Fruit fly (Drosophila melanogaster) whole organism: ENCODE results near the gene CG14957.

Experiments used
- CG8478 ChIP-seq: fragments of >200 bp; optimal IDR thresholded peaks from 2 replicates; lab custom pipeline; 2018; ENCODE audit warnings: inconsistent platforms
- Dll ChIP-seq: fragments of >200 bp; optimal IDR thresholded peaks from 2 replicates; lab custom pipeline; 2017
- EcR ChIP-seq, 2 experiments: fragments of >200 bp; optimal IDR thresholded peaks; 2 replicates each; lab custom pipeline; 2017; ENCODE audit warnings: missing biosample characterization in 2 of 2, missing genetic modification characterization in 2 of 2, missing genetic modification reagents in 2 of 2
- pan ChIP-seq: fragments of >200 bp; optimal IDR thresholded peaks from 2 replicates; lab custom pipeline; 2017
- psq ChIP-seq: fragments of >200 bp; optimal IDR thresholded peaks from 2 replicates; lab custom pipeline; 2017
- usp ChIP-seq: fragments of >200 bp; optimal IDR thresholded peaks from 2 replicates; lab custom pipeline; 2017; ENCODE audit warnings: missing biosample characterization, missing genetic modification characterization, mixed read lengths

The CG14957 gene

DNA sequence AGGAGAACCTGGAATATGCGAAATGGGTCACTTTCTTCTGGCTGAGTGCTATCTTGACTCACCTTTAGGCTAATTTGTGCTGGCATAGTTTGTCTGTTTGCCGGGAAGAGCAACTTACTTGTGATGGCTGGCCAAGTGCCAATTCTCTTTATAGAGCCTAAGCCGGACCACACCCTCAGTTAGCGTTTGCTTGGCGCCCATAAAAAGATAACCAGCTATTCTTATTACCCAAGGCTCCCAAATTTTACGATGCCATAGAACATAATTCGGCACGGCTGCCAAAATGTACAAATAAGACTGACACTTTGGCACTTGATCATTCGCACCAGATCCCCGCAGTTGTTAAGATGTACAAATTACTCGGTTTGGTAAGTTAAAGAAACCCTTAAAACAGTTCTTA lies 2.3 kb downstream of the CG14957 start, which contains the start of the genes CG42525 and CG14958:
Gene CG42525, minus strand, starts transcription at position 101 of the 400 bp plus-strand sequence.
Gene CG14958, plus strand, starts transcription at position 332 of the 400 bp plus-strand sequence.
- TF ChIP-seq EcR (GFP tag; optimal IDR thresholded peaks at IDR 0.05; lab: Kevin White, UChicago) (no peak), psq (no peak), Dll (no peak), pan (lab: Kevin White, UChicago) (no peak), CG8478 (lab: Kevin White, UChicago) (no peak), usp (GFP tag; lab: Kevin White, UChicago) (no peak)

DNA sequence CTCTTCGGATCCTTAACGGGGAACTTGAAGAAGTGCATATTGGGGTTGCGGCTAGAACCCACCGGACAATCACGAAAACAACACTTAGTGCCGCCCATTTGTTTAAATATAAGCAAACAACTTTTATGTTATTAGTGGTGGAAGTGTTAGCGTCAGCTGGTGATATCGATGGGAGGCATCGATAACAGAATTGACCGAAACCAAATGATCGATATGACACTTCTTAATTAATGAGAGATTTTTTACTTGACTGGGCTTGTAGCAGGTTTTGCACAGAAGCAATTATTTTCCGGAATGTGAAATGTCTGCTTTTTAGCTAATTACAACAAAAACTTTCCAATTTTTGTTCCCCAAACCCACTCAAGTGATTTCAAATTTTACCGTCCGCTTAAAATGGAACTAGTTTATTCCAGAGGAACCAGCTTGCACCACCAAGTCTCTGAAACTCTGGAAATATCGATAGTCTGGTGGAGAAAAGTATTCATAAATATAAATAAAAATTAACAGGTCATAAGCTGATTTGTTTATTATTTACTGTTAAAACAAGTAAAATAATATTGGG lies 5.1 kb downstream of the CG14957 start, which contains the start of gene CG14965:
Gene CG14965, minus strand, starts transcription at position 159 of the 562 bp plus-strand sequence.
- TF ChIP-seq psq (no peak), pan (lab: Kevin White, UChicago) (no peak), Dll (no peak), usp (GFP tag; lab: Kevin White, UChicago) (no peak)

DNA sequence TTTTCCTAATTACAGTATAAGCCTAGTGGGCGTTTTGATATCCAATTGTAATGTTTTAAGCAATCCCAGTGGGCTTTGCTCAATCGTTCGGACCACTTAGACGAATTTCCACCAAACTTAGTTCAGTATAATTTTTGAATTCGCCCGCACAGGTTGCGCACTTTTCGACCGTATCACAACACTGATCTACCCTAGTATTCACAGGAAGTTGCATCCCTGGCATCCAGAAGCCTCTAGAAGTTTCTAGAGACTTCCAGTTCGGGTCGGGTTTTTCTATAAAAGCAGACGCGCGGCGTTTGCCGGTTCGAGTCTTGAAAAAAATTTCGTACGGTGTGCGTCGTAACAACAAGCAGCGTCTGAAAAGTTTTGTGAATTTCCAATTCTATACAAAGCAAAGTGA lies 5.5 kb downstream of the CG14957 start, which contains the start of gene Hsp83:
Gene Hsp83, plus strand, starts transcription at position 58 of the 400 bp plus-strand sequence.
- no peak for TF ChIP-seq EcR (GFP tag; optimal IDR thresholded peaks at IDR 0.05; lab: Kevin White, UChicago)
- no peak for TF ChIP-seq usp (GFP tag; lab: Kevin White, UChicago)
- TF ChIP-seq CG8478 (lab: Kevin White, UChicago) = no peak
- no peak for TF ChIP-seq pan (lab: Kevin White, UChicago)
- TF ChIP-seq Dll = no peak
- no peak for TF ChIP-seq psq

DNA sequence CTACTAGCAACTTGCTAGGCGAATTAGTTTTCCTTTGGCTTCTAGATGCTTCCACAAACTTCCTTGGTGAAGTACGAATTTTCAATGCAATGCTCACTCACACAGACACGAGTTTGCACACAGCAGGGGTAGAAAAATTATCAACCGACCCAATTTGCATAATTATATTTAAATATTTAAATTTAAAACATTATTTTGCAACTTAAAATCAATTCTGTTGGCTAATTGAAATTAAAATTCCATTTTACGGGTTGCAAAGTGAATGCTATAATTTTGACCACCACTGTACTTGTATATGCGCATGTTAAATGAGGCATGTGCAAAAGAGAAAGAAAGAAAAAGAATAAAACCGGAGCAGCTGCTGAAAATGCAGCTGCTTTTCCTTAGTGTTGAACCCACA lies 6.7 kb downstream of the CG14957 start:
- TF ChIP-seq EcR (GFP tag; optimal IDR thresholded peaks at IDR 0.05; lab: Kevin White, UChicago) (no peak), usp (GFP tag; lab: Kevin White, UChicago) (no peak), CG8478 (lab: Kevin White, UChicago) (no peak), psq (no peak), pan (lab: Kevin White, UChicago) (no peak), Dll (no peak)

DNA sequence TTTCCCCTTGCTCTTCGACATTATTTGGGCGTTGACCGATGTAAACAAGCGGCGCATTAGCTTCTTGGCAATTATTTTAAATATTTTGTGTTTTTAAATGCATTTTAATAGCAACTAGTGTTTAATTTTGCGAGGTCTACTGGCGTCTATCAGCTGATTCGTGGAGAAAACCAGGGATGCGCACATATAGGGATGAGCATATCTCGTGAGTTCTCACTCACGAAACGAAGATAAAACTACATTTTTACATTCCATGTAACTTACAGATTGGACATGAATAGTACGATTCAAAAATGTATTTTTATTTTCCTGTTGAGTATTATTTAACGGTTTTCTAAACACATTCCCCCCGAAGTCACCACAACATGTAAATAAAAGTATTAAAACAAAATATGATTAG lies 10.1 kb downstream of the CG14957 start, which contains the start of gene CG14966:
Gene CG14966, minus strand, starts transcription at position 168 of the 400 bp plus-strand sequence.
- TF ChIP-seq pan (lab: Kevin White, UChicago) (no peak), psq (no peak), EcR (GFP tag; optimal IDR thresholded peaks at IDR 0.05; lab: Kevin White, UChicago) (no peak), CG8478 (lab: Kevin White, UChicago) (no peak), usp (GFP tag; lab: Kevin White, UChicago) (no peak), Dll (no peak)

DNA sequence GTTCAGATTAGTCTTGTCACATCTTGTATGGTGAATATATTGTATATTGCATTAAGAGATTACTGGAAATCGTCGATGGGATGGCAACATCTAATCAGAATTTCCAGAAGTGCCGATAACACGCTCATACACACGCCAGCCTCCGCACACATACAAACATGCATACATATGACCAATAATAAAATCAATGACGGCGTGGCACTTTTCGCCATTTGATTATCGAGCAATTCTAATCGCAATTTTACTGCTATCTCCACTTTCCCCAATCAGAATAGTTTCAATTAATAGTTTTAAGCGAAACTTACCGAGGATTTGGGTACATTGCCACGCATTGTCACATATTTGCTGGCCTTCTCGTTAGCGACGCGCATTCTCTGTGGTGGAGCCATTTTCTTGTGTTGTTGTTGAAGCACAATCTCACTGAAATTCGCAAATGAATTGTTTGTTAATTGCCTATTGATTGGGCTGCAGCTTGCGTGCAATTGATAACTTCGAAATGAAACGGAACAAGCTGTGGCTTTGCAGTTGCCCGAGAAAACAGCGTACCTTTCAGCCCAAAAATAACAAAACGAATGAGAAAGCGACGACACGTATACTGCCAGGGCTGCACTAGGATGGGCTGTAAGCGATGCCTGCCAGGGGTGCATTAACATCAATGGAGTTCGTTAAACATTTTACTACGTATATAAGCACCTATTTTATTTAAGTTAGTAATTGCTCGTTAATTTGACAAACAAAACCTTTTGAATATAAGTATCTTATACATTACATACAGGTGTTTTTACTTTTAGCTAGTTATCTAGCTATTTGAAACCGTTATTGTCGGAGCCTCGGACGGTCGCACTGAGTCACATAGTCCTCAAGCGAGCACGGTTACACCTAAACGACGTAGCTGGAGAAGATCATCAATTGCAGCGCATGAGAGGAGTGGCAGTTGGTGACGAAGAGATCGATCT lies 11.4 kb downstream of the CG14957 start, which contains the start of the genes CG32276 and gry:
Gene CG32276, minus strand, starts transcription at position 601 of the 956 bp plus-strand sequence.
Gene gry, plus strand, starts transcription at position 644 of the 956 bp plus-strand sequence.
- TF ChIP-seq pan (lab: Kevin White, UChicago) (no peak), Dll (no peak), psq (no peak), EcR (GFP tag; optimal IDR thresholded peaks at IDR 0.05; lab: Kevin White, UChicago) (no peak), usp (GFP tag; lab: Kevin White, UChicago) (no peak), CG8478 (lab: Kevin White, UChicago) (no peak)

DNA sequence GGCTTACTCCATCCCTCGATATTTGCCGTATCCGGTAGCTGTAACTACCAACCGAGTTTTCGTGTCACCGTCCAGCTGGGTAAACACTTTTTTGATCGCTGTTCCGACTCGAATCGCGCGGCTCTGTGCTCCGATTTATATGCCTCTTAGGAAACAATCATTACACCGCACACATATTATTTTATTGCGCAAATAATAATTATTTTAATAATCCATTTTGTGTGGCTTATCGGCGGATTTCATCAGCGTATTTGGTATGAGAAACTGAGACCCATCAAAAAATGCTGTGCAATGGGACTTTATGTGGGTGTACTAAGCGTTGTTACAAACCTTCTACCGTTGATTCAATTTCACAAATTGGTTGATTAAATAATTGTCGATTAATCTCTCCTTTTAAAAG lies 15.7 kb downstream of the CG14957 start, which contains the start of gene CG32271:
Gene CG32271, minus strand, starts transcription at position 101 of the 400 bp plus-strand sequence.
- no peak for TF ChIP-seq EcR (GFP tag; optimal IDR thresholded peaks at IDR 0.05; lab: Kevin White, UChicago)
- no peak for TF ChIP-seq CG8478 (lab: Kevin White, UChicago)
- no peak for TF ChIP-seq Dll

DNA sequence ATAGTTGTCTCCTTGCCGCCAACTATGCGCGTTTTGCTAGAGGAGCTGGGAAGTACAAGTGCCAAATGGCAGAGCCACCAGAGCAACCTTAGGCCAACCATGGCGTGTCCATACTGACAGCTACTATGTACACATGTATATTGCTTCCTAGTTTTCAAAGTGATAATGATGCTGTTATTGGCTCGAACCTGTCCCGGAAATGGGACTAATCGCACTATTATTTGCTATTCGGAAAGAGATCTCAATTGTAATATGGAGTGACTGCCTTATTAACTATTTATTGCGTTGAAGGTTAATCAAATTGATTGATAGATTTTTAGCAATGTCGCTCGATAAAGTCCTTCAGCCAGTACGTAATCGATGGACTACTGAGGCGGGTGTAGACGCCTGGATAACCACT lies 17.0 kb downstream of the CG14957 start, which contains the start of gene CG33159:
Gene CG33159, minus strand, starts transcription at position 101 of the 400 bp plus-strand sequence.
- no peak for TF ChIP-seq pan (lab: Kevin White, UChicago)
- TF ChIP-seq psq = no peak

DNA sequence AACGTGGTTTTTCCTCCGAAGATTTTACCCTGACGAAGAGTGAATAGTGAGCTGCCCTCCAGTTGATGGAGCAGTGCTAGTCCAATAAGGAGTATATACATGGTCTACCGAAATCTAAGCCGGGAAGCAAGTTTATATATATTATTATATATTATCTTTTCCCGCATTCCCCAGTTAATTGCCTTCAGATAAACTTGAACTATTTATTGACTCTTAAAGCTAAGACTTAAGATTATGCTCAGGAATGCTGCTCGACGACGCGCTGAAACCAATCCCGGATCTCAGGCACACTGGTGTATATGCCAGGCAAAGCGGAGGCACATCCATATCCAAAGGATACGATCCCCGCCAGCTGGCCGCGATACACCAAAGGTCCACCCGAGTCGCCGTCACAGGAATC lies 18.0 kb downstream of the CG14957 start, which contains the start of gene CG32277:
Gene CG32277, minus strand, starts transcription at position 101 of the 400 bp plus-strand sequence.
- TF ChIP-seq usp (GFP tag; lab: Kevin White, UChicago) = no peak
- TF ChIP-seq psq = no peak
- no peak for TF ChIP-seq CG8478 (lab: Kevin White, UChicago)
- no peak for TF ChIP-seq EcR (GFP tag; optimal IDR thresholded peaks at IDR 0.05; lab: Kevin White, UChicago)
- no peak for TF ChIP-seq pan (lab: Kevin White, UChicago)
- no peak for TF ChIP-seq Dll

DNA sequence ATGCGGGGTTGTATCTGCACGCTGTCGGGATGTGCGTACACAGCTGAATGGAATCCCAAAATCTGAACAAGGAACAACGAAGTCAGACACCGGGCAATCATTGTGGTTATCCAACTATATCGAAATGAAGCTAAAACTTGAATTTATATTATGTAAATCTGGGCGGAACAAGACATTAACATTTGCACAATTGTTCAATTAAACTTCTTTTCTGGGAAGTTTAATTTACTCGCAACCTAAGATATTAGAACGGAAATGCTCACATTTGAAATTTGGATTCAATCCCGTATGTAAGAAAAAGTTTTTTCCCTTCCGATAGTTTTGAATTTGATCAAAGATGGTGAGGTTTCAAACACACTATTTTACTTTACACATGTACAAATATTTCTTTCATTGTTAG lies 18.9 kb downstream of the CG14957 start, which contains the start of gene CG33160:
Gene CG33160, minus strand, starts transcription at position 101 of the 400 bp plus-strand sequence.
- TF ChIP-seq psq (no peak), usp (GFP tag; lab: Kevin White, UChicago) (no peak), pan (lab: Kevin White, UChicago) (no peak), CG8478 (lab: Kevin White, UChicago) (no peak)

DNA sequence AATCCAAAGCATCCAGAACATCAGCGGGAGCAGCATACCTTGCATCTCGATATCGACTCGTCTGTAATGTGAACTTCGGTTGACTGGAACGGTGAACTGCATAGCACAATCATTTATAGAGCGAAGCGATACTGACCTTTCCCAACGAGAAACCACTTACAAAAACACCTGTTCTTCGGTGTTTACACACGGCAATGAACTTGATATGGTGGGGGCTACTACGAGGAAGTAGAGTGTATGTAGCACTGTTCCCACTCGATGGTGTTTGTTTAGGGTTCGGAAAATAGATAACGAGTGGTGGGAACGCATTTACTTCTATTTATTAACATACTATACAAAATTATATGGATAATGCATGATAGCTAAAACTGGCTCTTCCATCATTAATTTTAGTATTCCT lies 21.5 kb downstream of the CG14957 start, which contains the start of the genes CG32269 and CG32270:
Gene CG32269, minus strand, starts transcription at position 91 of the 400 bp plus-strand sequence.
Gene CG32270, minus strand, starts transcription at position 91 of the 400 bp plus-strand sequence.
- TF ChIP-seq EcR (GFP tag; optimal IDR thresholded peaks at IDR 0.05; lab: Kevin White, UChicago) (no peak), pan (lab: Kevin White, UChicago) (no peak), Dll (no peak), psq (no peak), CG8478 (lab: Kevin White, UChicago) (no peak), usp (GFP tag; lab: Kevin White, UChicago) (no peak)
